Fruit fly (Drosophila melanogaster) S2 (cell line): ENCODE data around the gene CG4960.

ENCODE experiments used
- CG8478 ChIP-seq: fragments of >200 bp; optimal IDR thresholded peaks from 2 replicates; lab custom pipeline; 2018
- CTCF ChIP-seq, 2 experiments: fragments of >200 bp; optimal IDR thresholded peaks; 2 replicates each; lab custom pipeline; 2018

DNA sequence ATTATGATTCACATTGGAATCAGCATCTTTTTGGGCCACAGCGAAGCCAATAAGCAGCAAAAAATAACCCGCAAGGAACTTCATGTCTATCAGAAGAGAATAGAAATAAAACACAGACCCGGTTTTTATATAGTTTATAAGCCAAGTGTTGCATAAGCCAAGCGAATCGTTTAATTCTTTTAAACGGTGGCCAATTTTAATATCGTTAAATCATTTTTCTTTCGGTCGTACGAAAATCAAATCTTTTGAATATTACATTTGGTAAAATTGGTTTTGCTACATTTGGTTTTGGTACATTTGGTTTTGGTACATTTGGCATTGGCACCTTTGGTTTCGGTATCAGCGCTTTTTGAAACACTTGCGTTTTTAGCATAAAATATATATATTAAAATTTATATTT is 43.0 kb upstream of the CG4960 start, which contains the start of gene Sfp96F:
- TF ChIP-seq CTCF (optimal IDR thresholded peaks at IDR 0.05; lab: Kevin White, UChicago) (no peak), CG8478 (lab: Kevin White, UChicago) (no peak)
